Worm (Caenorhabditis elegans) whole organism, late embryonic: ENCODE data around the gene T06E6.15.

Source experiments
- ama-1 ChIP-seq: fragments of 150-350 bp; optimal IDR thresholded peaks from 2 replicates; lab custom pipeline; 2014
- ceh-22 ChIP-seq: sonication (generic microtip); optimal IDR thresholded peaks from 2 replicates; lab custom pipeline; 2017; ENCODE audit warnings: missing biosample characterization, missing genetic modification characterization
- ceh-9 ChIP-seq: sonication (generic microtip); optimal IDR thresholded peaks from 2 replicates; lab custom pipeline; 2016; ENCODE audit warnings: mild to moderate bottlenecking, missing genetic modification characterization, inconsistent platforms, missing compliant biosample characterization
- fax-1 ChIP-seq: sonication (generic microtip); optimal IDR thresholded peaks from 2 replicates; lab custom pipeline; 2016; ENCODE audit warnings: missing genotype, missing genetic modification characterization, missing compliant biosample characterization
- fkh-10 ChIP-seq: fragments of 150-350 bp; optimal IDR thresholded peaks from 2 replicates; lab custom pipeline; 2014; ENCODE audit warnings: missing biosample characterization, missing genetic modification reagents, missing genetic modification characterization
- gmeb-2 ChIP-seq: sonication (generic microtip); optimal IDR thresholded peaks from 2 replicates; lab custom pipeline; 2016; ENCODE audit warnings: missing genetic modification characterization, inconsistent platforms, missing compliant biosample characterization
- hlh-13 ChIP-seq: fragments of 200-800 bp; sonication (Bioruptor generic); optimal IDR thresholded peaks from 2 replicates; lab custom pipeline; 2018; ENCODE audit warnings: mild to moderate bottlenecking, missing genetic modification characterization, missing compliant biosample characterization
- nhr-11 ChIP-seq: fragments of 150-350 bp; optimal IDR thresholded peaks from 2 replicates; lab custom pipeline; 2014; ENCODE audit warnings: missing biosample characterization, missing genetic modification characterization
- pha-2 ChIP-seq: sonication (generic microtip); optimal IDR thresholded peaks from 2 replicates; lab custom pipeline; 2017; ENCODE audit warnings: mild to moderate bottlenecking, missing genetic modification characterization, missing compliant biosample characterization
- rnt-1 ChIP-seq: sonication (generic microtip); optimal IDR thresholded peaks from 2 replicates; lab custom pipeline; 2016; ENCODE audit warnings: missing genetic modification characterization, missing compliant biosample characterization
- sdc-2 ChIP-seq: sonication (generic microtip); optimal IDR thresholded peaks from 2 replicates; lab custom pipeline; 2016; ENCODE audit warnings: missing genotype, missing genetic modification characterization, missing compliant biosample characterization
- tbx-2 ChIP-seq: sonication (generic microtip); optimal IDR thresholded peaks from 2 replicates; lab custom pipeline; 2016; ENCODE audit warnings: missing genetic modification characterization, missing compliant biosample characterization
- unc-42 ChIP-seq: sonication (generic microtip); optimal IDR thresholded peaks from 2 replicates; lab custom pipeline; 2016; ENCODE audit warnings: missing genotype, missing genetic modification characterization, missing compliant biosample characterization

DNA sequence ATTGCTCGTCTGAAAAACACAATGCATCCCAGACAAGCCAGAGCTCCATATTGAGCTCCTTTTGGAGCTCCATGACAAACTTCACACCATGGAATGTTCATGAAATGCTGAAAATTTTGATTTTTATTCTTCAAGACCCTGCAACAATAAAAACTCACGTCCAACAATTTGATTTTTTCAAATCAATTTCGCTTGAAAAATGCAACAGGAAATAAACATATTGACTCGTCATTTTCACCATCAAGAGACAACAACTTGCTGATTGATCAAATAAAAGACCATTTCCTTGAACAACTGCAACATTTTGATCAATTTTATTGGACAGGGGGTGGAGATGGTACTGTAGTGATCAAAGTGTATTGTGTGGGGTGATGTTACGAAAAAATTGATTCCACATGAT lies 29.9 kb downstream of the T06E6.15 start, which contains the start of gene nhr-269:
- TF ChIP-seq unc-42 (tag; lab: Kevin White, UChicago) (no peak), nhr-11 (tag; lab: Kevin White, UChicago) (no peak), ama-1 (lab: Kevin White, UChicago) (no peak), gmeb-2 (tag; lab: Kevin White, UChicago) (no peak), pha-2 (tag; lab: Kevin White, UChicago) (no peak), rnt-1 (tag; lab: Kevin White, UChicago) (no peak), fax-1 (tag; lab: Kevin White, UChicago) (no peak), ceh-22 (tag; lab: Kevin White, UChicago) (no peak), ceh-9 (tag; lab: Kevin White, UChicago) (no peak), tbx-2 (no peak), sdc-2 (tag; lab: Kevin White, UChicago) (no peak), hlh-13 (no peak), fkh-10 (no peak)
